Worm (Caenorhabditis elegans): ENCODE data around the gene apc-11.

- TF ChIP-seq B0310.2 (tag; optimal IDR thresholded peaks at IDR 0.05) = no peak
- no peak for TF ChIP-seq ama-1 (optimal IDR thresholded peaks at IDR 0.05)
- no peak for TF ChIP-seq hmbx-1 (tag; optimal IDR thresholded peaks at IDR 0.05)
- TF ChIP-seq flt-1 (GFP tag; IDR thresholded peaks at IDR 0.05) = no peak
- no peak for TF ChIP-seq pes-1 (GFP tag; IDR thresholded peaks at IDR 0.05)
- TF ChIP-seq tbx-11 (GFP tag; IDR thresholded peaks at IDR 0.05) = no peak
- TF ChIP-seq tra-4 (tag; optimal IDR thresholded peaks at IDR 0.05) = no peak
- TF ChIP-seq scrt-1 (GFP tag; IDR thresholded peaks at IDR 0.05) = no peak
- TF ChIP-seq ets-7 (tag; optimal IDR thresholded peaks at IDR 0.05) = no peak
Measured at ce11 chrIII:4603837-4604236, 9.6 kb upstream of the apc-11 start.

Measured in whole organism, early embryonic.